Worm (Caenorhabditis elegans) whole organism, L4/young adult: ENCODE measurements around the gene C01F1.5.
A peak's percentile ranks its signal among the peaks of the same experiment; 100 is the strongest.

ENCODE experiments used
- W03F9.2 ChIP-seq: fragments of 150-350 bp; optimal IDR thresholded peaks from 2 replicates; lab custom pipeline; 2014; ENCODE audit warnings: missing biosample characterization, missing genetic modification characterization
- dao-5 ChIP-seq: sonication (generic microtip); optimal IDR thresholded peaks from 2 replicates; lab custom pipeline; 2016; ENCODE audit warnings: missing genotype, missing genetic modification characterization, moderate library complexity, missing compliant biosample characterization
- him-1 ChIP-seq: sonication (generic microtip); optimal IDR thresholded peaks from 2 replicates; lab custom pipeline; 2016; ENCODE audit warnings: missing genotype, missing genetic modification reagents, missing genetic modification characterization, missing compliant biosample characterization

C01F1.5 gene

ce11 chrII:4281743-4282142 is at the start of gene C01F1.5:
Gene C01F1.5 (minus strand): TSS chrII:4281845.
- TF ChIP-seq him-1 (tag; lab: Kevin White, UChicago) (no peak), dao-5 (tag; lab: Kevin White, UChicago) (no peak), W03F9.2 (tag; lab: Kevin White, UChicago) (no peak)

- TF ChIP-seq him-1 (tag; lab: Kevin White, UChicago) (no peak), W03F9.2 (tag; lab: Kevin White, UChicago) (no peak), dao-5 (tag; lab: Kevin White, UChicago) (no peak)
Measured at ce11 chrII:4328716-4329115, 47.1 kb upstream of the C01F1.5 start, which contains the start of gene H20J04.4. Gene H20J04.4 (plus strand): TSS chrII:4329016.

- TF ChIP-seq dao-5 (tag; lab: Kevin White, UChicago) (no peak), him-1 (tag; lab: Kevin White, UChicago) (no peak), W03F9.2 (tag; lab: Kevin White, UChicago) (no peak)
Measured at ce11 chrII:4326420-4326819, 44.8 kb upstream of the C01F1.5 start, which contains the start of gene pfd-2. Gene pfd-2 (plus strand): TSS chrII:4326720.

- TF ChIP-seq dao-5 (tag; lab: Kevin White, UChicago): no peak
- no peak for TF ChIP-seq W03F9.2 (tag; lab: Kevin White, UChicago)
- no peak for TF ChIP-seq him-1 (tag; lab: Kevin White, UChicago)
Measured at ce11 chrII:4324061-4324460, 42.4 kb upstream of the C01F1.5 start, which contains the start of gene mog-2. Gene mog-2 (plus strand): TSS chrII:4324361.

- no peak for TF ChIP-seq him-1 (tag; lab: Kevin White, UChicago)
Measured at ce11 chrII:4322871-4323270, 41.2 kb upstream of the C01F1.5 start, which contains the start of gene H20J04.6. Gene H20J04.6 (plus strand): TSS chrII:4323256.

- TF ChIP-seq dao-5 (tag; lab: Kevin White, UChicago) (no peak), W03F9.2 (tag; lab: Kevin White, UChicago) (no peak), him-1 (tag; lab: Kevin White, UChicago) (no peak)
Measured at ce11 chrII:4321766-4322165, 40.1 kb upstream of the C01F1.5 start, which contains the start of gene Y52E8A.1. Gene Y52E8A.1 (plus strand): TSS chrII:4322066.

ce11 chrII:4320455-4320854 is 38.8 kb upstream of the C01F1.5 start, which contains the start of gene Y52E8A.2:
Gene Y52E8A.2 (plus strand): TSS chrII:4320836.
- TF ChIP-seq him-1 (tag; lab: Kevin White, UChicago) (no peak), dao-5 (tag; lab: Kevin White, UChicago) (no peak), W03F9.2 (tag; lab: Kevin White, UChicago) (no peak)

ce11 chrII:4319537-4320019 is 37.9 kb upstream of the C01F1.5 start, which contains the start of gene Y52E8A.6:
Gene Y52E8A.6 (minus strand): TSS chrII:4319969.
- TF ChIP-seq W03F9.2 (tag; lab: Kevin White, UChicago) (no peak), dao-5 (tag; lab: Kevin White, UChicago) (no peak), him-1 (tag; lab: Kevin White, UChicago) (no peak)

- no peak for TF ChIP-seq dao-5 (tag; lab: Kevin White, UChicago)
- no peak for TF ChIP-seq W03F9.2 (tag; lab: Kevin White, UChicago)
- TF ChIP-seq him-1 (tag; lab: Kevin White, UChicago): no peak
Measured at ce11 chrII:4316011-4316410, 34.4 kb upstream of the C01F1.5 start, which contains the start of gene srw-40. Gene srw-40 (minus strand): TSS chrII:4316111.

ce11 chrII:4312115-4312514 is 30.5 kb upstream of the C01F1.5 start, which contains the start of gene plep-1:
Gene plep-1 (minus strand): TSS chrII:4312215.
- TF ChIP-seq him-1 (tag; lab: Kevin White, UChicago): no peak
- no peak for TF ChIP-seq dao-5 (tag; lab: Kevin White, UChicago)
- TF ChIP-seq W03F9.2 (tag; lab: Kevin White, UChicago): no peak

- TF ChIP-seq him-1 (tag; lab: Kevin White, UChicago): no peak
- no peak for TF ChIP-seq dao-5 (tag; lab: Kevin White, UChicago)
- TF ChIP-seq W03F9.2 (tag; lab: Kevin White, UChicago): no peak
Measured at ce11 chrII:4306921-4307630, 25.4 kb upstream of the C01F1.5 start, which contains the start of gene Y52E8A.3. Gene Y52E8A.3 (minus strand): TSS chrII:4306971.

ce11 chrII:4301307-4301706 is 19.7 kb upstream of the C01F1.5 start, which contains the start of gene gtf-2F1:
Gene gtf-2F1 (plus strand): TSS chrII:4301607.
- TF ChIP-seq dao-5 (tag; lab: Kevin White, UChicago) (no peak), W03F9.2 (tag; lab: Kevin White, UChicago) (no peak), him-1 (tag; lab: Kevin White, UChicago) (no peak)

ce11 chrII:4299227-4299703 is 17.6 kb upstream of the C01F1.5 start, which contains the start of gene sco-1:
Gene sco-1 (plus strand): TSS chrII:4299653.
- TF ChIP-seq dao-5 (tag; lab: Kevin White, UChicago): no peak
- TF ChIP-seq him-1 (tag; lab: Kevin White, UChicago): peak; percentile 92
- peak; percentile 95 for TF ChIP-seq W03F9.2 (tag; lab: Kevin White, UChicago)
